Fruit fly (Drosophila melanogaster): ENCODE measurements around the gene CG17230.

Gene CG17230

DNA sequence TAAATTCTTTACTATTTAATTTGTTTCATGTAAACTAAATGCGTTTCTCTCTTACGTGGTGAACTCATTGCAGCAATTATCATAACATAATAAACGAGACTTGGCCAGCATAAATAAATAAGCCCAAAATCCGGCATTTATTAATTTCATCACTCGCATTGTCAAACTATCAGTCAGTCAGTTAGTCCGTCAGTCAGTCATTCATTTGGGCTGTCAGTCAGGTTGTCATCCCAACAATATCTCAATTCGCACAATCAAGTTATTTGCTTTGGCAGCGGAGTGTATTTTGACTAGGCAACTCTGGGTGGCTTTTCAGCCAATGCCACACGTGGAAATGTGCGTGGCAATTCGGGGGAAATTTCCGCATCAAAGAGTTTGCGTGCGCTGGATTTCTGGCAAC lies 30.2 kb downstream of the CG17230 start:
- TF ChIP-seq ey (GFP tag; optimal IDR thresholded peaks at IDR 0.05): no peak
- TF ChIP-seq dsf (GFP tag; optimal IDR thresholded peaks at IDR 0.05; ENCODE audit: borderline replicate concordance): no peak
- no peak for TF ChIP-seq foxo (GFP tag; optimal IDR thresholded peaks at IDR 0.05)
- TF ChIP-seq Jra (GFP tag; optimal IDR thresholded peaks at IDR 0.05): no peak
- no peak for TF ChIP-seq Dif (GFP tag; optimal IDR thresholded peaks at IDR 0.05; ENCODE audit: partially characterized antibody)
- TF ChIP-seq CrebA (GFP tag; optimal IDR thresholded peaks at IDR 0.05; ENCODE audit: borderline replicate concordance): no peak

- TF ChIP-seq Hr78 (GFP tag; optimal IDR thresholded peaks at IDR 0.05) (no peak), sv (GFP tag; optimal IDR thresholded peaks at IDR 0.05) (no peak)
Observed at dm6 chr3R:11469745-11470144, 32.2 kb downstream of the CG17230 start.

DNA sequence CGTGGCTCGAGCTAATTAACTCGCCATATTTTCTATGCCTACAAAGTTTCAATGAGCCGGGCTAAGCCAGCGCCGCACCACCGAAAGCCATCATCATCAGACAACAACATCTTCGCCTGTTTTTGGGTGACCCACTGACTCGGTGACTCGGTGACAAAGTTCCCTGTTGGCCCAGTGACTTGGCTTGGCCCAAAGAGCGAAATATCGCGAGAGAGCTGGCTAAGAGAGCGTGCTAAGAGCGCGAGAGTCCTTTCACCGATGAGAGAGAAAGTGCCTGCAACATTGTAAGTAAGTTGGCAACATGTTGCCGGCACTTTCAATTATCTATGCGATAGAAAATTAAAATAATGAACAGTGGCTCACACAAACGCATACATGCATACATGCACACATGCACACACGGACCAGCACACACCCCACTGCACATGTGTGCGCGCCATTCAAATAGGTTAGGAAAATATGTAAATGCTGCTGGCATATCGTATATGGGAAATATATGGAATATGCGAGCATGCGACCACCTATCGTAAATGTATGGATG lies 45.8 kb downstream of the CG17230 start:
- TF ChIP-seq Abd-B (GFP tag; optimal IDR thresholded peaks at IDR 0.05): no peak
- no peak for TF ChIP-seq CG32264 (GFP tag; optimal IDR thresholded peaks at IDR 0.05)
- no peak for TF ChIP-seq jim (GFP tag; optimal IDR thresholded peaks at IDR 0.05)
- TF ChIP-seq N (GFP tag; optimal IDR thresholded peaks at IDR 0.05): no peak
- TF ChIP-seq CrebA (GFP tag; optimal IDR thresholded peaks at IDR 0.05; ENCODE audit: borderline replicate concordance): no peak
- TF ChIP-seq woc (GFP tag; optimal IDR thresholded peaks at IDR 0.05): no peak
- no peak for TF ChIP-seq fru (GFP tag; optimal IDR thresholded peaks at IDR 0.05)
- TF ChIP-seq foxo (GFP tag; optimal IDR thresholded peaks at IDR 0.05): no peak

dm6 chr3R:11490269-11490668 lies 52.7 kb downstream of the CG17230 start:
- TF ChIP-seq dsf (GFP tag; optimal IDR thresholded peaks at IDR 0.05; ENCODE audit: borderline replicate concordance) (no peak), sage (GFP tag; optimal IDR thresholded peaks at IDR 0.05) (no peak), OdsH (GFP tag; optimal IDR thresholded peaks at IDR 0.05) (no peak), Vsx2 (GFP tag; optimal IDR thresholded peaks at IDR 0.05; ENCODE audit: partially characterized antibody) (no peak), dl (GFP tag; optimal IDR thresholded peaks at IDR 0.05; ENCODE audit: insufficient read depth in 1 of 2, partially characterized antibody in 2 of 2) (no peak), br (GFP tag; optimal IDR thresholded peaks at IDR 0.05) (no peak), Dfd (GFP tag; optimal IDR thresholded peaks at IDR 0.05) (no peak), Rel (GFP tag; optimal IDR thresholded peaks at IDR 0.05) (no peak), Rel (tag; optimal IDR thresholded peaks at IDR 0.05) (no peak), tai (GFP tag; optimal IDR thresholded peaks at IDR 0.05) (no peak), CG32264 (GFP tag; optimal IDR thresholded peaks at IDR 0.05) (no peak), Abd-B (GFP tag; optimal IDR thresholded peaks at IDR 0.05) (no peak), CrebA (GFP tag; optimal IDR thresholded peaks at IDR 0.05; ENCODE audit: borderline replicate concordance) (no peak), fru (GFP tag; optimal IDR thresholded peaks at IDR 0.05) (no peak), lola (GFP tag; optimal IDR thresholded peaks at IDR 0.05) (no peak), woc (GFP tag; optimal IDR thresholded peaks at IDR 0.05) (no peak), foxo (GFP tag; optimal IDR thresholded peaks at IDR 0.05) (no peak), Dif (GFP tag; optimal IDR thresholded peaks at IDR 0.05; ENCODE audit: partially characterized antibody) (no peak), N (GFP tag; optimal IDR thresholded peaks at IDR 0.05) (no peak), brk (GFP tag; optimal IDR thresholded peaks at IDR 0.05) (no peak), usp (GFP tag; optimal IDR thresholded peaks at IDR 0.05) (no peak)

dm6 chr3R:11499715-11500235 lies 62.2 kb downstream of the CG17230 start, which contains the start of gene dpr5:
dpr5 (plus strand) TSS chr3R:11499984.
- no peak for TF ChIP-seq Abd-B (GFP tag; optimal IDR thresholded peaks at IDR 0.05)
- TF ChIP-seq rgr (GFP tag; optimal IDR thresholded peaks at IDR 0.05): no peak
- no peak for TF ChIP-seq pan (optimal IDR thresholded peaks at IDR 0.05)
- no peak for TF ChIP-seq jim (GFP tag; optimal IDR thresholded peaks at IDR 0.05)
- no peak for TF ChIP-seq brk (GFP tag; optimal IDR thresholded peaks at IDR 0.05)
- no peak for TF ChIP-seq Dif (GFP tag; optimal IDR thresholded peaks at IDR 0.05; ENCODE audit: partially characterized antibody)
- no peak for TF ChIP-seq dl (GFP tag; optimal IDR thresholded peaks at IDR 0.05; ENCODE audit: insufficient read depth in 1 of 2, partially characterized antibody in 2 of 2)
- no peak for TF ChIP-seq Hr83 (GFP tag; optimal IDR thresholded peaks at IDR 0.05; ENCODE audit: poor library complexity, severe bottlenecking)
- no peak for TF ChIP-seq sage (GFP tag; optimal IDR thresholded peaks at IDR 0.05)
- no peak for TF ChIP-seq N (GFP tag; optimal IDR thresholded peaks at IDR 0.05)
- TF ChIP-seq Sp1 (GFP tag; optimal IDR thresholded peaks at IDR 0.05): no peak
- TF ChIP-seq GATAd (GFP tag; optimal IDR thresholded peaks at IDR 0.05): no peak
- TF ChIP-seq CG9705 (GFP tag; optimal IDR thresholded peaks at IDR 0.05): no peak
- TF ChIP-seq tai (GFP tag; optimal IDR thresholded peaks at IDR 0.05): no peak
- TF ChIP-seq HLH106 (tag; optimal IDR thresholded peaks at IDR 0.05): no peak
- no peak for TF ChIP-seq woc (GFP tag; optimal IDR thresholded peaks at IDR 0.05)
